Worm (Caenorhabditis elegans): ENCODE results near the gene lin-36.

Gene lin-36

ce11 chrIII:8022077-8022476 lies 1.4 kb upstream of the lin-36 start, which contains the start of gene F44B9.2:
TSS of gene F44B9.2 (plus strand) at chrIII:8022463.
- TF ChIP-seq pes-1 (GFP tag; IDR thresholded peaks at IDR 0.05), result no peak

ce11 chrIII:8017053-8017452 lies 3.6 kb downstream of the lin-36 start:
- TF ChIP-seq F13C5.2 (tag; optimal IDR thresholded peaks at IDR 0.05) (no peak), ama-1 (optimal IDR thresholded peaks at IDR 0.05) (no peak), pes-1 (GFP tag; IDR thresholded peaks at IDR 0.05) (no peak), tra-4 (tag; optimal IDR thresholded peaks at IDR 0.05) (no peak), ets-7 (tag; optimal IDR thresholded peaks at IDR 0.05) (no peak), tbx-11 (GFP tag; IDR thresholded peaks at IDR 0.05) (no peak)

- no peak for TF ChIP-seq hmbx-1 (tag; optimal IDR thresholded peaks at IDR 0.05)
- TF ChIP-seq tbx-11 (GFP tag; IDR thresholded peaks at IDR 0.05), result no peak
- no peak for TF ChIP-seq B0310.2 (tag; optimal IDR thresholded peaks at IDR 0.05)
Observed at ce11 chrIII:8016438-8016837, 4.2 kb downstream of the lin-36 start, which contains the start of gene F44B9.5. TSS of gene F44B9.5 (minus strand) at chrIII:8016538.

DNA sequence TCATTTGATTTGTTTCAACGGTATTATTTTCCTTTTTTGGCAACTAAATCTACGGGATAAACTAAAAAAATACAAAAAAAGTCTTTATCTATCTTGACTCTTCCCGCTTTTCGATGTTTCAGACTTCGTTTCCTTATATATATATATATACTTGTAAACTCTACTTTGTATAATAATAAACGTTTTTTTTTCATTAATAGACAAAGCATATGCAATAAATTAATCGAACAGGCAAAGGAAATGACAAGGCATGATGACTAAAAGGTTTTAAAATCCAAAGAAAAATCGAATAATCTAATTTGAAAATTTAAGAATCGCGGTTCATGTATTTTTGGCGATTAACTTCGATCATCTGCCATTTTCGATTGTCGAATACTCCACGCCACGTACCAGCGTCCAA lies 7.1 kb downstream of the lin-36 start:
- no peak for TF ChIP-seq ceh-36 (tag; optimal IDR thresholded peaks at IDR 0.05)
- no peak for TF ChIP-seq pes-1 (GFP tag; IDR thresholded peaks at IDR 0.05)
- no peak for TF ChIP-seq ama-1 (optimal IDR thresholded peaks at IDR 0.05)

- TF ChIP-seq tra-4 (tag; optimal IDR thresholded peaks at IDR 0.05), result no peak
- no peak for TF ChIP-seq tbx-11 (GFP tag; IDR thresholded peaks at IDR 0.05)
- no peak for TF ChIP-seq aly-1 (tag; optimal IDR thresholded peaks at IDR 0.05)
- no peak for TF ChIP-seq scrt-1 (GFP tag; IDR thresholded peaks at IDR 0.05)
- no peak for TF ChIP-seq B0310.2 (tag; optimal IDR thresholded peaks at IDR 0.05)
- no peak for TF ChIP-seq hmbx-1 (tag; optimal IDR thresholded peaks at IDR 0.05)
- TF ChIP-seq tbx-37 (GFP tag; conservative IDR thresholded peaks at IDR 0.05), result no peak
- no peak for TF ChIP-seq hmg-4 (GFP tag; optimal IDR thresholded peaks at IDR 0.05)
Observed at ce11 chrIII:8010260-8010822, 10.3 kb downstream of the lin-36 start, which contains the start of gene cit-1.2. TSS of gene cit-1.2 (plus strand) at chrIII:8010772.

DNA sequence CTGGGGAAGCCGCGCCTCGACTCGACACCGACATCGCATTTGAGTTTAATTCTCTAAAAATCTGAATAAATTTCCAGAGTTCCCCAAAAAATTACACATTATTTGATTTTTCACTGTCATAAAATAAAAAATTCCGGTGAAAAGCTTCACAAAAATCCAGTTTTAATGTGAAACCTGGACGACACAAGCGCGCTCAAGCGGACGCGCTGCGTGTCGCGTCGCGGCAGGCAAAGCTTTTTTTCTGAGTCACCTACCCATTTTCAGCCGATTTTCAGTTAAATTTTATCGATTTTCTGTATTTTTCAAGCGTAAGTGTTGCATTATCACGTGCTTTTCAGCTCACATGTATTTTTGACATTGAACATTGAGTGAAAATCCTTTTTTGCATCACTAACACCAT lies 10.9 kb downstream of the lin-36 start, which contains the start of gene cit-1.1:
Gene cit-1.1 (minus strand): TSS at position 53 of the 400 bp plus-strand sequence.
- TF ChIP-seq pes-1 (GFP tag; IDR thresholded peaks at IDR 0.05), result no peak

DNA sequence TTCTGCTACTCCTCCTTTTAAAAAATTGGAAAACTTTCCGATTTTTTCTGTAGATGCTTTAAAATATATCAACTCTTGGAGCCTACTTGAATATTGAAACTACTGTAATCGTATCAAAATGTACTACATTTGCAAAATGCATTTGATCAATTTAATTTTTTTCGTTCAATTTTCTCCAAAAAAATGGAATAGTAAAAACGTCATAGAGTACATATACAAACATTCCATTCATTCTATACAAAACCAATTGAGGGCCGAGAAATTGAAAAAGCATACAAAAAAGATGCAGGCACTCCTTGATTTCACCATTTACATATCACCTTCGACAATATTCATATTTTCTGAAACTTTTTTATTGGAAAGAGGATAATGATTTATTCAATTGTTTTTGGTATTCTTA lies 16.6 kb downstream of the lin-36 start, which contains the start of gene C06G4.6:
Gene C06G4.6 (plus strand): TSS at position 301 of the 400 bp plus-strand sequence.
- TF ChIP-seq aly-1 (tag; optimal IDR thresholded peaks at IDR 0.05) (no peak), ama-1 (optimal IDR thresholded peaks at IDR 0.05) (no peak), F13C5.2 (tag; optimal IDR thresholded peaks at IDR 0.05) (no peak), sea-1 (GFP tag; conservative IDR thresholded peaks at IDR 0.05) (no peak), hmg-4 (GFP tag; optimal IDR thresholded peaks at IDR 0.05) (no peak), ceh-36 (tag; optimal IDR thresholded peaks at IDR 0.05) (no peak), hmbx-1 (tag; optimal IDR thresholded peaks at IDR 0.05) (no peak), scrt-1 (GFP tag; IDR thresholded peaks at IDR 0.05) (no peak), tra-4 (tag; optimal IDR thresholded peaks at IDR 0.05) (no peak), pes-1 (GFP tag; IDR thresholded peaks at IDR 0.05) (no peak), tbx-11 (GFP tag; IDR thresholded peaks at IDR 0.05) (no peak), hnd-1 (tag; optimal IDR thresholded peaks at IDR 0.05) (no peak), tbx-37 (GFP tag; conservative IDR thresholded peaks at IDR 0.05) (no peak), flt-1 (GFP tag; IDR thresholded peaks at IDR 0.05) (no peak), ets-7 (tag; optimal IDR thresholded peaks at IDR 0.05) (no peak), B0310.2 (tag; optimal IDR thresholded peaks at IDR 0.05) (no peak)

ce11 chrIII:8001557-8001956 lies 19.1 kb downstream of the lin-36 start:
- TF ChIP-seq tbx-11 (GFP tag; IDR thresholded peaks at IDR 0.05) (no peak), hnd-1 (tag; optimal IDR thresholded peaks at IDR 0.05) (no peak), aly-1 (tag; optimal IDR thresholded peaks at IDR 0.05) (no peak), tra-4 (tag; optimal IDR thresholded peaks at IDR 0.05) (no peak), hmg-4 (GFP tag; optimal IDR thresholded peaks at IDR 0.05) (no peak), hmbx-1 (tag; optimal IDR thresholded peaks at IDR 0.05) (no peak), flt-1 (GFP tag; IDR thresholded peaks at IDR 0.05) (no peak), pes-1 (GFP tag; IDR thresholded peaks at IDR 0.05) (no peak), F13C5.2 (tag; optimal IDR thresholded peaks at IDR 0.05) (no peak), B0310.2 (tag; optimal IDR thresholded peaks at IDR 0.05) (no peak), sea-1 (GFP tag; conservative IDR thresholded peaks at IDR 0.05) (no peak), tbx-37 (GFP tag; conservative IDR thresholded peaks at IDR 0.05) (no peak), ceh-36 (tag; optimal IDR thresholded peaks at IDR 0.05) (no peak), ceh-13 (GFP tag; optimal IDR thresholded peaks at IDR 0.05) (no peak), ama-1 (optimal IDR thresholded peaks at IDR 0.05) (no peak), ets-7 (tag; optimal IDR thresholded peaks at IDR 0.05) (no peak)

ce11 chrIII:7997447-7998046 lies 23.1 kb downstream of the lin-36 start:
- TF ChIP-seq B0310.2 (tag; optimal IDR thresholded peaks at IDR 0.05) (no peak), tbx-37 (GFP tag; conservative IDR thresholded peaks at IDR 0.05) (no peak), sea-1 (GFP tag; conservative IDR thresholded peaks at IDR 0.05) (no peak), flt-1 (GFP tag; IDR thresholded peaks at IDR 0.05) (no peak), ama-1 (optimal IDR thresholded peaks at IDR 0.05) (no peak), pes-1 (GFP tag; IDR thresholded peaks at IDR 0.05) (no peak), hmbx-1 (tag; optimal IDR thresholded peaks at IDR 0.05) (no peak), F13C5.2 (tag; optimal IDR thresholded peaks at IDR 0.05) (no peak), hnd-1 (tag; optimal IDR thresholded peaks at IDR 0.05) (no peak)
